Worm (Caenorhabditis elegans) whole organism, young adult: ENCODE measurements around the gene hpo-36.

Experiments used
- B0035.1 ChIP-seq: sonication (generic microtip); optimal IDR thresholded peaks from 2 replicates; lab custom pipeline; 2016; ENCODE audit warnings: missing genetic modification characterization, mild to moderate bottlenecking, missing compliant biosample characterization, missing genotype, missing genetic modification reagents
- F10E7.11 ChIP-seq: sonication (generic microtip); optimal IDR thresholded peaks from 2 replicates; lab custom pipeline; 2017; ENCODE audit warnings: mild to moderate bottlenecking, missing genetic modification characterization, moderate library complexity, missing compliant biosample characterization
- F33H1.4 ChIP-seq: fragments of 200-800 bp; sonication (Bioruptor generic); IDR thresholded peaks from 2 replicates; pipeline ENCODE4 v1.3.6; 2022; ENCODE audit warnings: missing genetic modification reagents, missing genetic modification characterization, missing compliant biosample characterization
- F39B2.1 ChIP-seq: fragments of 200-800 bp; sonication (Bioruptor generic); IDR thresholded peaks from 2 replicates; pipeline ENCODE4 v1.3.6; 2022; ENCODE audit warnings: missing genetic modification reagents, missing genetic modification characterization, missing compliant biosample characterization
- F57C9.4 ChIP-seq: sonication (generic microtip); optimal IDR thresholded peaks from 2 replicates; lab custom pipeline; 2017; ENCODE audit warnings: mild to moderate bottlenecking, missing genetic modification characterization, missing compliant biosample characterization
- Y56A3A.18 ChIP-seq: fragments of 200-800 bp; sonication (Bioruptor generic); IDR thresholded peaks from 2 replicates; pipeline ENCODE4 v1.3.6; 2022; ENCODE audit warnings: missing genetic modification reagents, missing genetic modification characterization, missing compliant biosample characterization
- Y79H2A.3 ChIP-seq: fragments of 200-800 bp; sonication (Bioruptor generic); conservative IDR thresholded peaks from 2 replicates; pipeline ENCODE4 v1.3.6; 2022; ENCODE audit warnings: missing genetic modification reagents, missing genetic modification characterization, missing compliant biosample characterization
- Y95B8A.8 ChIP-seq: fragments of 200-800 bp; sonication (Bioruptor generic); IDR thresholded peaks from 2 replicates; pipeline ENCODE4 v1.3.6; 2022; ENCODE audit warnings: missing genetic modification reagents, missing genetic modification characterization, missing compliant biosample characterization
- akir-1 ChIP-seq: fragments of 200-800 bp; sonication (Bioruptor generic); optimal IDR thresholded peaks from 2 replicates; lab custom pipeline; 2018; ENCODE audit warnings: mild to moderate bottlenecking, missing genetic modification characterization, moderate library complexity, missing compliant biosample characterization
- aptf-2 ChIP-seq: fragments of 200-800 bp; sonication (Bioruptor generic); conservative IDR thresholded peaks from 2 replicates; pipeline ENCODE4 v1.3.6; 2022; ENCODE audit warnings: missing genetic modification reagents, missing genetic modification characterization, missing compliant biosample characterization
- aptf-3 ChIP-seq: fragments of 200-800 bp; sonication (Bioruptor generic); IDR thresholded peaks from 2 replicates; pipeline ENCODE4 v1.3.6; 2022; ENCODE audit warnings: missing genetic modification characterization, missing compliant biosample characterization
- attf-3 ChIP-seq: fragments of 200-800 bp; sonication (Bioruptor generic); conservative IDR thresholded peaks from 2 replicates; pipeline ENCODE4 v1.3.6; 2022; ENCODE audit warnings: missing genetic modification reagents, missing genetic modification characterization, missing compliant biosample characterization
- bed-1 ChIP-seq: fragments of 200-800 bp; sonication (Bioruptor generic); IDR thresholded peaks from 2 replicates; pipeline ENCODE4 v1.3.6; 2022; ENCODE audit warnings: missing genetic modification reagents, missing genetic modification characterization, missing compliant biosample characterization
- cebp-1 ChIP-seq, 2 experiments: fragments of 200-800 bp in 1 of 2; sonication (Bioruptor generic) in 1 of 2; sonication (generic microtip) in 1 of 2; IDR thresholded peaks in 1 of 2; optimal IDR thresholded peaks in 1 of 2; 2 replicates each; pipeline versions ENCODE4 v1.3.6 to Lab custom; 2017 to 2022; ENCODE audit warnings: missing compliant biosample characterization in 2 of 2, missing genetic modification characterization in 2 of 2, mild to moderate bottlenecking in 1 of 2, missing genetic modification reagents in 1 of 2, moderate library complexity in 1 of 2
- dox-1 ChIP-seq: fragments of 200-800 bp; sonication (Bioruptor generic); IDR thresholded peaks from 2 replicates; pipeline ENCODE4 v1.3.6; 2022; ENCODE audit warnings: missing genetic modification reagents, missing genetic modification characterization, missing compliant biosample characterization
- egrh-3 ChIP-seq: fragments of 200-800 bp; sonication (Bioruptor generic); IDR thresholded peaks from 2 replicates; pipeline ENCODE4 v1.3.6; 2022; ENCODE audit warnings: missing genetic modification reagents, missing genetic modification characterization, missing compliant biosample characterization
- gei-17 ChIP-seq: fragments of 200-800 bp; sonication (Bioruptor generic); optimal IDR thresholded peaks from 2 replicates; lab custom pipeline; 2018; ENCODE audit warnings: mild to moderate bottlenecking, missing genetic modification characterization, missing compliant biosample characterization
- hmg-20 ChIP-seq: fragments of 200-800 bp; sonication (Bioruptor generic); IDR thresholded peaks from 2 replicates; pipeline ENCODE4 v1.3.6; 2022; ENCODE audit warnings: missing genetic modification reagents, missing genetic modification characterization, missing compliant biosample characterization
- let-607 ChIP-seq, 2 experiments: fragments of 200-800 bp in 1 of 2; sonication (Bioruptor generic) in 1 of 2; sonication (generic microtip) in 1 of 2; optimal IDR thresholded peaks; 2 replicates each; lab custom pipeline; 2016 to 2018; ENCODE audit warnings: mild to moderate bottlenecking in 2 of 2, missing compliant biosample characterization in 2 of 2, missing genetic modification characterization in 2 of 2, moderate library complexity in 2 of 2, missing genotype in 1 of 2
- lin-35 ChIP-seq, 3 experiments: fragments of 150-350 bp in 2 of 3; sonication (generic microtip) in 1 of 3; optimal IDR thresholded peaks; 2 replicates each; lab custom pipeline; 2014 to 2018; ENCODE audit warnings: missing biosample characterization in 3 of 3, missing genetic modification characterization in 3 of 3, missing genetic modification reagents in 3 of 3
- lsy-27 ChIP-seq: sonication (generic microtip); optimal IDR thresholded peaks from 2 replicates; lab custom pipeline; 2017; ENCODE audit warnings: missing genetic modification characterization, mild to moderate bottlenecking, missing compliant biosample characterization, antibody characterized with exemption, missing genotype, borderline replicate concordance; ENCODE audit not compliant: insufficient read depth
- madf-10 ChIP-seq: sonication (generic microtip); optimal IDR thresholded peaks from 2 replicates; lab custom pipeline; 2016; ENCODE audit warnings: mild to moderate bottlenecking, missing genetic modification characterization, missing compliant biosample characterization
- mxl-1 ChIP-seq: sonication (generic microtip); optimal IDR thresholded peaks from 2 replicates; lab custom pipeline; 2016; ENCODE audit warnings: missing genetic modification characterization, missing compliant biosample characterization
- nfyb-1 ChIP-seq: fragments of 200-800 bp; sonication (Bioruptor generic); IDR thresholded peaks from 2 replicates; pipeline ENCODE4 v1.3.6; 2022; ENCODE audit warnings: missing genetic modification reagents, missing genetic modification characterization, missing compliant biosample characterization
- nhr-120 ChIP-seq: fragments of 200-800 bp; sonication (Bioruptor generic); IDR thresholded peaks from 2 replicates; pipeline ENCODE4 v1.3.6; 2022; ENCODE audit warnings: missing genetic modification characterization, missing compliant biosample characterization
- nhr-27 ChIP-seq: fragments of 200-800 bp; sonication (Bioruptor generic); optimal IDR thresholded peaks from 2 replicates; lab custom pipeline; 2018; ENCODE audit warnings: mild to moderate bottlenecking, missing genetic modification characterization, moderate library complexity, missing compliant biosample characterization
- nhr-80 ChIP-seq: sonication (generic microtip); optimal IDR thresholded peaks from 2 replicates; lab custom pipeline; 2016; ENCODE audit warnings: missing genetic modification characterization, missing compliant biosample characterization
- pbrm-1 ChIP-seq: fragments of 200-800 bp; sonication (Bioruptor generic); IDR thresholded peaks from 2 replicates; pipeline ENCODE4 v1.3.6; 2022; ENCODE audit warnings: missing genetic modification reagents, missing genetic modification characterization, missing compliant biosample characterization
- snpc-1.1 ChIP-seq: sonication (generic microtip); optimal IDR thresholded peaks from 2 replicates; lab custom pipeline; 2017; ENCODE audit warnings: missing genetic modification characterization, mild to moderate bottlenecking, missing compliant biosample characterization, antibody characterized with exemption, moderate library complexity, missing genotype, missing genetic modification reagents; ENCODE audit not compliant: insufficient read depth
- somi-1 ChIP-seq: fragments of 200-800 bp; sonication (Bioruptor generic); optimal IDR thresholded peaks from 2 replicates; lab custom pipeline; 2018; ENCODE audit warnings: mild to moderate bottlenecking, missing genetic modification characterization, missing compliant biosample characterization
- tbp1 ChIP-seq: fragments of 200-800 bp; sonication (Bioruptor generic); optimal IDR thresholded peaks from 2 replicates; lab custom pipeline; 2018; ENCODE audit warnings: mild to moderate bottlenecking, missing genetic modification characterization, missing compliant biosample characterization
- tlf-1 ChIP-seq: fragments of 200-800 bp; sonication (Bioruptor generic); optimal IDR thresholded peaks from 2 replicates; lab custom pipeline; 2018; ENCODE audit warnings: mild to moderate bottlenecking, missing genetic modification characterization, missing compliant biosample characterization
- unc-62 ChIP-seq: fragments of 150-350 bp; optimal IDR thresholded peaks from 2 replicates; lab custom pipeline; 2014; ENCODE audit warnings: missing biosample characterization, missing genetic modification reagents, missing genetic modification characterization
- zfh-2 ChIP-seq: fragments of 200-800 bp; sonication (Bioruptor generic); conservative IDR thresholded peaks from 2 replicates; pipeline ENCODE4 v1.3.6; 2022; ENCODE audit warnings: missing genetic modification reagents, missing genetic modification characterization, missing compliant biosample characterization
- ztf-22 ChIP-seq: fragments of 200-800 bp; sonication (Bioruptor generic); optimal IDR thresholded peaks from 2 replicates; lab custom pipeline; 2018; ENCODE audit warnings: mild to moderate bottlenecking, missing genetic modification characterization, moderate library complexity, missing compliant biosample characterization
- ztf-26 ChIP-seq: sonication (generic microtip); optimal IDR thresholded peaks from 2 replicates; lab custom pipeline; 2017; ENCODE audit warnings: missing genetic modification characterization, missing compliant biosample characterization

hpo-36 gene

ce11 chrV:3711544-3711943, 27.7 kb downstream of the hpo-36 start:
- TF ChIP-seq Y95B8A.8 (GFP tag; lab: Robert Waterston, UW) (no peak), akir-1 (GFP tag; lab: Kevin White, UChicago) (peak; percentile 5), somi-1 (GFP tag; lab: Kevin White, UChicago) (no peak)

ce11 chrV:3707560-3707959, 31.6 kb downstream of the hpo-36 start:
- TF ChIP-seq nfyb-1 (GFP tag; lab: Robert Waterston, UW): peak; percentile 29; the same call in 1 of the 2 replicates

DNA sequence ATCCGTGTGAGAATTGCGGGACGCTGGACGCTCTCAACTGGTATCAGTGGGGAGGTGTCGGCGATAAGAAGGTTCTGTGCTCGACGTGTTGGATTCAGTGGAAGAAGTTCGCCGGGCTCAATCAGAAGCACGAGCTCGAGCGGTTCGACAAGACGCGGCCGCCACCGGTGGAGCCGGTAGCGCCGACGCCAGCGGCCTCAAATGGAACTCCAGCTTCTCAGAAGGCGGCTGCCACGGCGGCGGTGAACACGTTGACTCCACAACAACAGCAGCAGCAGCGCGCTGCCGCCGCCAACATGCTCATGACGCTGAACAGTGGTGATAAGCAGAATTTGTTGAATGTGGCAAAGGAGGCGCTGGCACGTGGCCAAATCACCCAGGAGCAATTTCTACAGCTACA, 32.3 kb downstream of the hpo-36 start:
- TF ChIP-seq ztf-22 (GFP tag; lab: Kevin White, UChicago): no peak
- TF ChIP-seq zfh-2 (GFP tag; lab: Robert Waterston, UW): peak; percentile 75
- TF ChIP-seq egrh-3: peak; percentile 87; the same call in 1 of the 2 replicates
- no peak for TF ChIP-seq Y56A3A.18 (GFP tag; lab: Robert Waterston, UW)
- TF ChIP-seq akir-1 (GFP tag; lab: Kevin White, UChicago): peak; percentile 6

ce11 chrV:3706167-3706566, 33.0 kb downstream of the hpo-36 start:
- TF ChIP-seq F33H1.4 (GFP tag; lab: Robert Waterston, UW) (no peak), aptf-2 (GFP tag; lab: Robert Waterston, UW) (no peak), nhr-80 (tag; lab: Kevin White, UChicago) (no peak), zfh-2 (GFP tag; lab: Robert Waterston, UW) (0 out of 2 replicates have a peak, but pooled peaks have one; percentile 10), F57C9.4 (tag; lab: Kevin White, UChicago) (no peak), egrh-3 (peak; percentile 64; the same call in 1 of the 2 replicates), nfyb-1 (GFP tag; lab: Robert Waterston, UW) (0 out of 2 replicates have a peak, but pooled peaks have one; percentile 27)
- TF ChIP-seq, all 124 proteins: peak for 3

DNA sequence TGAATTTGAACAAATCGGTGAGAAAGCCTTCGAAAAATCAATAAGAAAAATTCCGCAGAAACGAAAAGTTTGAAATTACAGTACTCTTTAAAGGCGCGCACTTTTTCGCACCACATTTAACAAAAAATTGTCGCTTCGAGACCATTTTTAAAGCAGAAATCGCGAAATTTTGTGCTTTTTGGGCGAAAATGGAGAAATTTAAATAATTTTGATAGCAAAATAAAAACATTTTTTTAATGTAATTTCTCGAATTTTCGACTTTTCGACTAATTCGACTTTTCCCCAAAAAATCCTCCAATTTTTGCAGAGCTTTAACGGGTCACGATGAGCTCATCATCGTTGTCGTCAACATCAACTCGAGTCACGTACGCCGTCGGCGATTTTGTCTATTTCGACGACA, 34.5 kb downstream of the hpo-36 start, which contains the start of gene lin-40:
Gene lin-40 (plus strand): TSS at position 301 of the 400 bp plus-strand sequence.
- TF ChIP-seq let-607 (tag; optimal IDR thresholded peaks at IDR 0.05; lab: Kevin White, UChicago): no peak
- TF ChIP-seq dox-1: no peak
- no peak for TF ChIP-seq tbp1 (GFP tag; lab: Kevin White, UChicago)
- TF ChIP-seq F10E7.11 (tag; lab: Kevin White, UChicago): no peak
- no peak for TF ChIP-seq snpc-1.1 (tag; lab: Kevin White, UChicago)

- no peak for TF ChIP-seq unc-62 (GFP tag; lab: Kevin White, UChicago)
- TF ChIP-seq egrh-3: peak; percentile 52; the same call in 1 of the 2 replicates
- 0 out of 2 replicates have a peak, but pooled peaks have one; percentile 26 for TF ChIP-seq attf-3 (GFP tag; lab: Robert Waterston, UW)
- peak; percentile 27 for TF ChIP-seq gei-17 (GFP tag; lab: Kevin White, UChicago)
- TF ChIP-seq hmg-20 (GFP tag; lab: Robert Waterston, UW): no peak
- TF ChIP-seq F39B2.1 (GFP tag; lab: Robert Waterston, UW): no peak
- peak; percentile 14 for TF ChIP-seq madf-10
- no peak for TF ChIP-seq ztf-26 (tag; lab: Kevin White, UChicago)
- TF ChIP-seq aptf-3 (GFP tag; lab: Robert Waterston, UW): no peak
- TF ChIP-seq B0035.1: peak; percentile 6
- TF ChIP-seq aptf-2 (GFP tag; lab: Robert Waterston, UW): no peak
- no peak for TF ChIP-seq nhr-27 (tag; lab: Kevin White, UChicago)
- no peak for TF ChIP-seq nhr-120 (GFP tag; lab: Robert Waterston, UW)
- TF ChIP-seq bed-1 (GFP tag; lab: Robert Waterston, UW): no peak
- no peak for TF ChIP-seq mxl-1 (tag; lab: Kevin White, UChicago)
- no peak for TF ChIP-seq tlf-1 (GFP tag; lab: Kevin White, UChicago)
- no peak for TF ChIP-seq Y79H2A.3 (GFP tag; lab: Robert Waterston, UW)
- peak; percentile 25 for TF ChIP-seq nhr-80 (tag; lab: Kevin White, UChicago)
- TF ChIP-seq lsy-27 (tag; lab: Kevin White, UChicago): no peak
- no peak for TF ChIP-seq cebp-1 (GFP tag; IDR thresholded peaks at IDR 0.05; lab: Robert Waterston, UW)
- TF ChIP-seq cebp-1 (tag; optimal IDR thresholded peaks at IDR 0.05; lab: Kevin White, UChicago): peak; percentile 58
- peak; percentile 41; the same call in 1 of the 2 replicates for TF ChIP-seq pbrm-1 (GFP tag; lab: Robert Waterston, UW)
- TF ChIP-seq Y56A3A.18 (GFP tag; lab: Robert Waterston, UW): 0 out of 2 replicates have a peak, but pooled peaks have one; percentile 28
- TF ChIP-seq lin-35 (GFP tag; optimal IDR thresholded peaks at IDR 0.05; lab: Kevin White, UChicago): peak in 1 of 3 experiments; percentile 43
- TF ChIP-seq dox-1: 0 out of 2 replicates have a peak, but pooled peaks have one; percentile 18
These were observed 35.3 kb downstream of the hpo-36 start for ce11 chrV:3703888-3704287.
